Fruit fly (Drosophila melanogaster): ENCODE results near the gene CG31288.

DNA sequence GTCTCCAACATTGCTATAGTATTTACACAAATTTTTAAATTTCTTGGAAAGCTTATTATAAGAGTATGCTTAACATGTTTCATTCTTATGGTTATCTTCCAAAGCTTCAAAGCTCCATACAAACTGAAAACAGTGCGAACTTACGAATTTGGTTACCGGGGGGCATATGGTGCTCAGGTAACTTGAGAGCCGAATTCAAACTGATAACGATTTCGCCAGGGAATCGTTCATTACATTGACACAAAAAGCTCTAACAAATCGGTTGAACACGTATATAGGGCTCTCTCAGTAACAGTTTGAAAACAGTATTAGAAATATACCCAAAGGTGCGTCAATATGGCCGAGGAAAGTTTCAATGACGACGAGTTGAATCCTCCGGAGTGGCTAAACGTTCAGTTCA is 1.2 kb upstream of the CG31288 start, which contains the start of gene CG13659:
- TF ChIP-seq jim (GFP tag; optimal IDR thresholded peaks at IDR 0.05) (no peak), N (GFP tag; optimal IDR thresholded peaks at IDR 0.05) (no peak), lola (GFP tag; optimal IDR thresholded peaks at IDR 0.05) (no peak)
